Worm (Caenorhabditis elegans) whole organism, L3 larva: ENCODE data around the gene C33E10.10.

Experiments
- ama-1 ChIP-seq: fragments of 150-350 bp; optimal IDR thresholded peaks from 2 replicates; lab custom pipeline; 2018
- ceh-82 ChIP-seq: fragments of 150-350 bp; optimal IDR thresholded peaks from 2 replicates; lab custom pipeline; 2014; ENCODE audit warnings: missing biosample characterization, missing genetic modification characterization
- egl-27 ChIP-seq: sonication (generic microtip); optimal IDR thresholded peaks from 4 replicates; lab custom pipeline; 2017; ENCODE audit warnings: missing biosample characterization, missing genetic modification reagents, missing genetic modification characterization
- elt-3 ChIP-seq, 3 experiments: fragments of 150-350 bp in 1 of 3; sonication (generic microtip) in 2 of 3; optimal IDR thresholded peaks; 2 replicates in 2 of 3; 4 replicates in 1 of 3; lab custom pipeline; 2014 to 2017; ENCODE audit warnings: missing biosample characterization in 3 of 3, missing genetic modification characterization in 3 of 3
- fkh-2 ChIP-seq: fragments of 150-350 bp; optimal IDR thresholded peaks from 2 replicates; lab custom pipeline; 2014; ENCODE audit warnings: missing biosample characterization, missing genetic modification reagents, missing genetic modification characterization
- fos-1 ChIP-seq: fragments of 150-350 bp; optimal IDR thresholded peaks from 2 replicates; lab custom pipeline; 2014; ENCODE audit warnings: missing biosample characterization, missing genetic modification characterization
- lin-15B ChIP-seq: fragments of 150-350 bp; optimal IDR thresholded peaks from 2 replicates; lab custom pipeline; 2014; ENCODE audit warnings: missing biosample characterization, missing genetic modification characterization
- mdl-1 ChIP-seq: fragments of 150-350 bp; optimal IDR thresholded peaks from 2 replicates; lab custom pipeline; 2014; ENCODE audit warnings: missing biosample characterization, missing genetic modification characterization
- nhr-12 ChIP-seq: fragments of 150-350 bp; optimal IDR thresholded peaks from 2 replicates; lab custom pipeline; 2014; ENCODE audit warnings: missing biosample characterization, missing genetic modification characterization
- nhr-28 ChIP-seq: fragments of 150-350 bp; optimal IDR thresholded peaks from 2 replicates; lab custom pipeline; 2014; ENCODE audit warnings: missing biosample characterization, missing genetic modification characterization
- nhr-77 ChIP-seq: fragments of 150-350 bp; optimal IDR thresholded peaks from 2 replicates; lab custom pipeline; 2014; ENCODE audit warnings: missing biosample characterization, missing genetic modification characterization
- skn-1 ChIP-seq: fragments of 150-350 bp; optimal IDR thresholded peaks from 2 replicates; lab custom pipeline; 2014; ENCODE audit warnings: missing biosample characterization, missing genetic modification characterization
- unc-62 ChIP-seq: fragments of 150-350 bp; sonication (generic microtip); optimal IDR thresholded peaks from 4 replicates; lab custom pipeline; 2014; ENCODE audit warnings: missing biosample characterization, missing genetic modification reagents, missing genetic modification characterization
- zag-1 ChIP-seq: fragments of 150-350 bp; optimal IDR thresholded peaks from 2 replicates; lab custom pipeline; 2014; ENCODE audit warnings: missing biosample characterization, missing genetic modification characterization

- no peak for TF ChIP-seq elt-3 (tag; optimal IDR thresholded peaks at IDR 0.05; lab: Kevin White, UChicago)
- no peak for TF ChIP-seq nhr-12 (tag; lab: Kevin White, UChicago)
- no peak for TF ChIP-seq nhr-28
- TF ChIP-seq ceh-82 (tag; lab: Kevin White, UChicago), result no peak
- no peak for TF ChIP-seq zag-1
- TF ChIP-seq ama-1 (lab: Kevin White, UChicago), result no peak
- TF ChIP-seq fos-1 (tag; lab: Kevin White, UChicago), result no peak
- no peak for TF ChIP-seq egl-27 (tag; lab: Kevin White, UChicago)
- TF ChIP-seq fkh-2 (tag; lab: Kevin White, UChicago), result no peak
- TF ChIP-seq mdl-1 (tag; lab: Kevin White, UChicago), result no peak
- no peak for TF ChIP-seq lin-15B (tag; lab: Kevin White, UChicago)
- TF ChIP-seq nhr-77, result no peak
- TF ChIP-seq skn-1, result no peak
- TF ChIP-seq unc-62, result no peak
Observed at ce11 chrX:17320572-17320971, 18.8 kb upstream of the C33E10.10 start.
